Worm (Caenorhabditis elegans): ENCODE data around the gene ZK896.4.
A peak's percentile ranks its signal among the peaks of the same experiment; 100 is the strongest.

ZK896.4 gene

DNA sequence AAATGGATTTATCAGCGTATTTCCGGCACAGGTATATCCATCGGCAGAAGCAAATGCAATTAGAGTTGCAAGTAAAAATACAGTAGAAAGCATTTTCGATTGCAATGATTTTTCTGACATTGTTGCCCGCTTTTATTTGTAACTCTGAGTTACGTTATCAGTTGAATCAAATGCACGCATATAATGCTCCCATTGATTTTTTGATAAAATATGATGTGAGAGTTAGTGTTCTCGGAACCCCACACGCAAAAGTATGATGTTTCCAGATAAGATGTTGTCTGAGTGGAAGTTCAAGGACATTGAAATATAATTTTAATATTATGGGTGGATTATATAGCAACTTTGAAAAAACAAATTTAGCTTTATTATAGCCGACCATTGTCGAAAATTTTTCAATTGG, 28.9 kb upstream of the ZK896.4 start, which contains the start of gene K08D8.5:
K08D8.5 (minus strand) TSS at position 140 of the 400 bp plus-strand sequence.
- TF ChIP-seq nhr-80 (tag; optimal IDR thresholded peaks at IDR 0.05): peak; percentile 33
- TF ChIP-seq gei-17 (GFP tag; optimal IDR thresholded peaks at IDR 0.05): no peak

DNA sequence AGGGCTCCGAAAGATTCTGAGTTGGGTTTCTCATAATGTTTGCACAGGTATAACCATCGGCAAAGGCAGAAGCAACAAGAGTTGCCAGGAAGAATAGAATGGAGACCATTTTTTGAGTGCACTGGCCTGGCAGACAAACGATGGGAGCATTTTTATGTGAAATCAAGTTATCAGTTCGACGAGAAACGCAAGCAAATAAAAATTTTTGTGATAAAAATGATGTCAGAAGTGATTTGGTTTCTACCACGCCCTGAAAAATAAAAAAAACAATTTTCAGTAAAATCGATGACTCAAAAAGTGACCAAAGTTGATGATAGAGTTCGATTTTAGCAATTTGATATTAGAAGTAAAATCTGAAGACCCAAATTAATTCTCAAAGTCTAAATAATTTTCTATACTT, 26.8 kb upstream of the ZK896.4 start, which contains the start of gene K08D8.4:
K08D8.4 (minus strand) TSS at position 128 of the 400 bp plus-strand sequence.
- TF ChIP-seq C06A6.2 (GFP tag; conservative IDR thresholded peaks at IDR 0.05) (no peak), akir-1 (GFP tag; optimal IDR thresholded peaks at IDR 0.05) (no peak), nhr-80 (tag; optimal IDR thresholded peaks at IDR 0.05) (peak; percentile 74), K12H6.12 (tag; optimal IDR thresholded peaks at IDR 0.05) (no peak), ccch-3 (GFP tag; optimal IDR thresholded peaks at IDR 0.05) (no peak)

DNA sequence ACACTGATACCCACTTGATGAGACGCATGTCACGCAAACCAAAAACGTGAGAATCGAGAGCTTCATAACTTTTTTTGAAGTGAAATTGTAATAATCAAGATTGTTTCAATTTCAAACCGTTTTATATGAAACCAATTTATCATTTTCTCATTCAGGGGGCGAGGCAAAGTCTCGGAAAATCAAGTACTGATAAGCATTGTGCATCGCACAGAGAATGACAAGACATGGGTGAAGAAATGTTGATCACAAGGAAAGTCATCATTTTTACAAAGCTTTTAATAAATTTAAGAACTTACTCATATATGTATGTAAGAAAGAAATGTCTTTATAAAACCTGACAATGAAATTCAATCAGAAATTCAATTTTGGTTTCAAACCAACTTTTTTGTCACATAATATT, 23.4 kb upstream of the ZK896.4 start, which contains the start of gene K08D8.3:
K08D8.3 (minus strand) TSS at position 131 of the 400 bp plus-strand sequence.
- no peak for TF ChIP-seq somi-1 (GFP tag; optimal IDR thresholded peaks at IDR 0.05)
- peak; percentile 75 for TF ChIP-seq nhr-80 (tag; optimal IDR thresholded peaks at IDR 0.05)

DNA sequence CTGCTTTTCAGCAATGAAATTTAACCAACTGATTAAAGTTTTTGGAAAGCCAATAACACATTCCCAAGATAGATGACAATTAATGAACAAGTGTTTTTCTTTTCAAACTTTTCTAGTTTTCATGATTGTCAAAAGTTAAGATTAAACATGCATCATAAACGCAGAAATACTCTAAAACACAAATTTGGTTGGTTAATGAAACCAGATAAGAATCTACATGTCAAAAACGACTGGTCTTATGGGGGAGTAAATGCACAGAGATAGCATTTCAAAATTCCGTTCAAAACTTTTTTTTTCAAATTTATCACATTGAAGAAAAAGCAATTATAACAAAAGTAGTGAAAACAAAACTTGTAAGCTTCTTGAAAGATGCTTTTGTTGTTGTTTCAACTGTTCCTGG, 20.6 kb upstream of the ZK896.4 start:
- TF ChIP-seq B0261.1 (tag; optimal IDR thresholded peaks at IDR 0.05): no peak
- no peak for TF ChIP-seq atf-7 (tag; optimal IDR thresholded peaks at IDR 0.05)
- TF ChIP-seq nhr-80 (tag; optimal IDR thresholded peaks at IDR 0.05): peak; percentile 43
- TF ChIP-seq F23B12.7 (tag; optimal IDR thresholded peaks at IDR 0.05; ENCODE audit: insufficient read depth): no peak
- TF ChIP-seq F39B2.1 (GFP tag; IDR thresholded peaks at IDR 0.05): no peak

DNA sequence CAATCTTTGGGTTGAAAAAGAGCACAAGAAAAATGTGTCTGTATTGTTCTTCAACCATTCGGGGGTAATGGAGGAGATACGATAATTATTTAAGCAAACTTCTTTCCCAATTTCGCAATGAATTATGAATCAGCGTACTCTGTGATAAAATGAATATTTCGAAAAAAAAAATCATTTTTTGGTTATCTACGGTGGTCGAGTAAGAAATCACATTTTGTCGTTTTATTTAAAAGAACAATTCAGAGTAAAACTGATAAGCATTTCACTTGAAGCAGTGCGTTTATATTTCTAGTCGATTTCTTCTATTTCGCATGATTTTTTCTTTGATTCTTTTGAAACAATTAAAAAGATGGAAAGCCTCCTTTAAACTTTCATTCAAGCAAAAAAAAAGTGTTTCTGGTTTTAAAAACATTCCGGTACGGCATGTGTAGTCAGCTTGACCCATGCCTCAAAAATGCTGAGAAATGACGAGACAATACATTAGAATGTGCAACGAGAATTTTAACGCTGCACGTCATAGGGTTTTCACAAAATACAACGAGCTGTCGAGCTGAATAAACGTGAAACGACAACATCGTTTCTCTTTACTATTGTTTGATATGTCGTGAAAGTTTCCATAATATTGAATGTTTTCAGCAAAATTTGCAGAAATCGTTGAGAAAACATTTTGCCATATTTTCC, 19.5 kb upstream of the ZK896.4 start, which contains the start of gene K08D8.2:
K08D8.2 (plus strand) TSS at position 631 of the 681 bp plus-strand sequence.
- TF ChIP-seq ets-4 (GFP tag; optimal IDR thresholded peaks at IDR 0.05) (no peak), ztf-25 (GFP tag; IDR thresholded peaks at IDR 0.05) (no peak), let-526 (GFP tag; IDR thresholded peaks at IDR 0.05) (no peak), cebp-1 (GFP tag; IDR thresholded peaks at IDR 0.05) (0 out of 2 replicates have a peak, but pooled peaks have one; percentile 23), cebp-1 (tag; optimal IDR thresholded peaks at IDR 0.05) (peak; percentile 10), nhr-80 (tag; optimal IDR thresholded peaks at IDR 0.05) (peak; percentile 37)

DNA sequence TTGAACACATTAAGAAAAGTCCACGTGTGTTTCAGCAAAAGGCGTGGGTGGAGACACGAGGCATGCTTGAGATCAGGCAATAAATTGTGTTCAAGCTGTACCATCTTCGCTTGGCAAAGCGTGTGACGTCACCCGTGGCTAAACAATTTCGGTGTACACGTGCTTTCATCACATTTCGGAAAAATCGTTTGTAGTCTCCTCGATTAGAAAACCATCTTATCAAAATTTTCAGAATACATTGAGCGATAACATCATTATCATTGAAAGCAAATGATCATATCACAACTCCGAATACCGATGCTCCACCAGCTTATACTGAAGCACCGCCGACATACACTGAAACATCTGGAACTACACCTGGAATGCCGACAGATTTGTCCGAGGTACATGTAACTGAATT, 18.5 kb upstream of the ZK896.4 start:
- TF ChIP-seq repo-1 (tag; optimal IDR thresholded peaks at IDR 0.05) (no peak), nhr-80 (tag; optimal IDR thresholded peaks at IDR 0.05) (peak; percentile 18), bed-2 (GFP tag; IDR thresholded peaks at IDR 0.05) (no peak)

DNA sequence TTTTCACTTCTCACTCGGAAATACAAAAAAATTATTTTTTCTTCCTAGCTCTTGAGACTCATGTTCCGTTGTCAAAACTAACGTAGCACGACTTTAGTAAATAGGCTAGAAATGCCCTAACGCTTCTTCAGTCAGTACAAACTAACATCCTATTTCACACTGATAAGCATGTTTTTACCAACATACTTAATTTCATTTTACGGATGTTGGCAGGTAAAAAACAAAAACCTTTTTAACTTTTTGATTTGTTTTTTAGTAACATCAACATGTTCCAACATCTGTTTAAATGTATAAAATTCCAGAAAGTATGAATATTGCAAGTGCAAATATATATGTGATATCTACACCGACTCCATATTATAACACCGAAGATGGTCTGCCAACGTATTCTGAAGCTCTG, 17.2 kb upstream of the ZK896.4 start, which contains the start of gene K08D8.10:
K08D8.10 (plus strand) TSS at position 301 of the 400 bp plus-strand sequence.
- TF ChIP-seq madf-10 (tag; optimal IDR thresholded peaks at IDR 0.05) (no peak), hmg-1.2 (GFP tag; IDR thresholded peaks at IDR 0.05) (no peak), die-1 (tag; optimal IDR thresholded peaks at IDR 0.05) (no peak), F37B4.10 (GFP tag; IDR thresholded peaks at IDR 0.05) (no peak), xnd-1 (tag; optimal IDR thresholded peaks at IDR 0.05) (no peak), aptf-3 (GFP tag; IDR thresholded peaks at IDR 0.05) (no peak), mxl-1 (tag; optimal IDR thresholded peaks at IDR 0.05) (no peak), C06A6.2 (GFP tag; conservative IDR thresholded peaks at IDR 0.05) (no peak), akir-1 (GFP tag; optimal IDR thresholded peaks at IDR 0.05) (no peak), dpff-1 (tag; optimal IDR thresholded peaks at IDR 0.05) (no peak), tbx-9 (tag; optimal IDR thresholded peaks at IDR 0.05; ENCODE audit: borderline replicate concordance) (no peak), F39B2.1 (GFP tag; IDR thresholded peaks at IDR 0.05) (no peak), attf-3 (GFP tag; conservative IDR thresholded peaks at IDR 0.05) (no peak), fkh-3 (tag; optimal IDR thresholded peaks at IDR 0.05) (no peak), nhr-90 (tag; optimal IDR thresholded peaks at IDR 0.05) (no peak), F57A8.1 (GFP tag; optimal IDR thresholded peaks at IDR 0.05) (no peak), F57C9.4 (tag; optimal IDR thresholded peaks at IDR 0.05) (no peak), zfh-2 (GFP tag; conservative IDR thresholded peaks at IDR 0.05) (no peak)
